Worm (Caenorhabditis elegans): ENCODE measurements around the gene F13E9.16.

ce11 chrIV:10842232-10842631 lies 45.0 kb downstream of the F13E9.16 start:
- TF ChIP-seq dpl-1 (GFP tag; optimal IDR thresholded peaks at IDR 0.05) (no peak), ZK546.5 (tag; optimal IDR thresholded peaks at IDR 0.05) (no peak), lin-29 (GFP tag; IDR thresholded peaks at IDR 0.05) (no peak), hlh-30 (tag; optimal IDR thresholded peaks at IDR 0.05; ENCODE audit: insufficient read depth) (no peak), lsy-2 (tag; optimal IDR thresholded peaks at IDR 0.05) (peak in 1 of 2 experiments; percentile 23), jun-1 (tag; optimal IDR thresholded peaks at IDR 0.05) (no peak)
